Worm (Caenorhabditis elegans) whole organism, young adult: ENCODE measurements around the gene ZK1248.20.

Experiments used
- B0035.1 ChIP-seq: sonication (generic microtip); optimal IDR thresholded peaks from 2 replicates; lab custom pipeline; 2016; ENCODE audit warnings: missing genetic modification characterization, mild to moderate bottlenecking, missing compliant biosample characterization, missing genotype, missing genetic modification reagents
- C17E4.6 ChIP-seq: fragments of 200-800 bp; sonication (Bioruptor generic); IDR thresholded peaks from 2 replicates; pipeline ENCODE4 v1.3.6; 2022; ENCODE audit warnings: missing genetic modification reagents, missing genetic modification characterization, missing compliant biosample characterization
- F37B4.10 ChIP-seq: fragments of 200-800 bp; sonication (Bioruptor generic); IDR thresholded peaks from 2 replicates; pipeline ENCODE4 v1.3.6; 2022; ENCODE audit warnings: missing genetic modification characterization, missing compliant biosample characterization
- F49E8.2 ChIP-seq: sonication (generic microtip); optimal IDR thresholded peaks from 3 replicates; lab custom pipeline; 2017; ENCODE audit warnings: missing genetic modification characterization, mild to moderate bottlenecking, missing compliant biosample characterization, antibody characterized with exemption, moderate library complexity; ENCODE audit not compliant: insufficient read depth
- K11D2.4 ChIP-seq: fragments of 200-800 bp; sonication (Bioruptor generic); IDR thresholded peaks from 2 replicates; pipeline ENCODE4 v1.3.6; 2022; ENCODE audit warnings: missing genetic modification reagents, missing genetic modification characterization, missing compliant biosample characterization
- T26A5.8 ChIP-seq: sonication (generic microtip); optimal IDR thresholded peaks from 2 replicates; lab custom pipeline; 2016; ENCODE audit warnings: missing genetic modification characterization, missing compliant biosample characterization
- Y67H2A.10 ChIP-seq: fragments of 200-800 bp; sonication (Bioruptor generic); conservative IDR thresholded peaks from 2 replicates; pipeline ENCODE4 v1.3.6; 2022; ENCODE audit warnings: missing genetic modification reagents, missing genetic modification characterization, missing compliant biosample characterization
- Y95B8A.8 ChIP-seq: fragments of 200-800 bp; sonication (Bioruptor generic); IDR thresholded peaks from 2 replicates; pipeline ENCODE4 v1.3.6; 2022; ENCODE audit warnings: missing genetic modification reagents, missing genetic modification characterization, missing compliant biosample characterization
- ccch-3 ChIP-seq: fragments of 200-800 bp; sonication (Bioruptor generic); optimal IDR thresholded peaks from 2 replicates; lab custom pipeline; 2018; ENCODE audit warnings: mild to moderate bottlenecking, missing genetic modification characterization, missing compliant biosample characterization
- cebp-1 ChIP-seq, 2 experiments: fragments of 200-800 bp in 1 of 2; sonication (Bioruptor generic) in 1 of 2; sonication (generic microtip) in 1 of 2; IDR thresholded peaks in 1 of 2; optimal IDR thresholded peaks in 1 of 2; 2 replicates each; pipeline versions ENCODE4 v1.3.6 to Lab custom; 2017 to 2022; ENCODE audit warnings: missing compliant biosample characterization in 2 of 2, missing genetic modification characterization in 2 of 2, mild to moderate bottlenecking in 1 of 2, missing genetic modification reagents in 1 of 2, moderate library complexity in 1 of 2
- ceh-40 ChIP-seq: fragments of 200-800 bp; sonication (Bioruptor generic); IDR thresholded peaks from 2 replicates; pipeline ENCODE4 v1.3.6; 2022; ENCODE audit warnings: missing genetic modification characterization, missing compliant biosample characterization
- ceh-79 ChIP-seq: sonication (generic microtip); optimal IDR thresholded peaks from 2 replicates; lab custom pipeline; 2017; ENCODE audit warnings: mild to moderate bottlenecking, missing genetic modification characterization, missing compliant biosample characterization
- ceh-91 ChIP-seq: fragments of 200-800 bp; sonication (Bioruptor generic); IDR thresholded peaks from 2 replicates; pipeline ENCODE4 v1.3.6; 2022; ENCODE audit warnings: missing genetic modification reagents, missing genetic modification characterization, missing compliant biosample characterization
- chd-7 ChIP-seq: sonication (generic microtip); optimal IDR thresholded peaks from 2 replicates; lab custom pipeline; 2016; ENCODE audit warnings: mild to moderate bottlenecking, missing genetic modification characterization, moderate library complexity, missing compliant biosample characterization
- egrh-3 ChIP-seq: fragments of 200-800 bp; sonication (Bioruptor generic); IDR thresholded peaks from 2 replicates; pipeline ENCODE4 v1.3.6; 2022; ENCODE audit warnings: missing genetic modification reagents, missing genetic modification characterization, missing compliant biosample characterization
- hlh-26 ChIP-seq: fragments of 200-800 bp; sonication (Bioruptor generic); conservative IDR thresholded peaks from 2 replicates; pipeline ENCODE4 v1.3.6; 2022; ENCODE audit warnings: missing genetic modification reagents, missing genetic modification characterization, missing compliant biosample characterization
- hmg-1.2 ChIP-seq: fragments of 200-800 bp; sonication (Bioruptor generic); IDR thresholded peaks from 2 replicates; pipeline ENCODE4 v1.3.6; 2022; ENCODE audit warnings: missing genetic modification reagents, missing genetic modification characterization, missing compliant biosample characterization
- hsf-1 ChIP-seq: fragments of 200-800 bp; sonication (Bioruptor generic); IDR thresholded peaks from 2 replicates; pipeline ENCODE4 v1.3.6; 2022; ENCODE audit warnings: missing genetic modification reagents, missing genetic modification characterization, missing compliant biosample characterization
- let-607 ChIP-seq, 2 experiments: fragments of 200-800 bp in 1 of 2; sonication (Bioruptor generic) in 1 of 2; sonication (generic microtip) in 1 of 2; optimal IDR thresholded peaks; 2 replicates each; lab custom pipeline; 2016 to 2018; ENCODE audit warnings: mild to moderate bottlenecking in 2 of 2, missing compliant biosample characterization in 2 of 2, missing genetic modification characterization in 2 of 2, moderate library complexity in 2 of 2, missing genotype in 1 of 2
- lin-26 ChIP-seq: fragments of 200-800 bp; sonication (Bioruptor generic); IDR thresholded peaks from 2 replicates; pipeline ENCODE4 v1.3.6; 2022; ENCODE audit warnings: missing genetic modification reagents, missing genetic modification characterization, missing compliant biosample characterization
- madf-6 ChIP-seq: fragments of 200-800 bp; sonication (Bioruptor generic); IDR thresholded peaks from 2 replicates; pipeline ENCODE4 v1.3.6; 2022; ENCODE audit warnings: missing genetic modification reagents, missing genetic modification characterization, missing compliant biosample characterization
- mes-4 ChIP-seq: sonication (generic microtip); optimal IDR thresholded peaks from 2 replicates; lab custom pipeline; 2016; ENCODE audit warnings: missing genotype, missing genetic modification characterization, missing compliant biosample characterization
- nfya-1 ChIP-seq: sonication (generic microtip); optimal IDR thresholded peaks from 2 replicates; lab custom pipeline; 2017; ENCODE audit warnings: antibody characterized with exemption, missing compliant biosample characterization, missing genetic modification characterization, borderline replicate concordance; ENCODE audit not compliant: insufficient read depth
- nhr-179 ChIP-seq: sonication (generic microtip); optimal IDR thresholded peaks from 2 replicates; lab custom pipeline; 2016; ENCODE audit warnings: mild to moderate bottlenecking, missing genetic modification characterization, missing compliant biosample characterization
- nhr-80 ChIP-seq: sonication (generic microtip); optimal IDR thresholded peaks from 2 replicates; lab custom pipeline; 2016; ENCODE audit warnings: missing genetic modification characterization, missing compliant biosample characterization
- pbrm-1 ChIP-seq: fragments of 200-800 bp; sonication (Bioruptor generic); IDR thresholded peaks from 2 replicates; pipeline ENCODE4 v1.3.6; 2022; ENCODE audit warnings: missing genetic modification reagents, missing genetic modification characterization, missing compliant biosample characterization
- pha-4 ChIP-seq: fragments of 150-350 bp; sonication (generic microtip); optimal IDR thresholded peaks from 2 replicates; lab custom pipeline; 2014; ENCODE audit warnings: missing biosample characterization, missing genetic modification reagents, missing genetic modification characterization
- rec-8 ChIP-seq, 2 experiments: sonication (generic microtip); optimal IDR thresholded peaks; 2 replicates each; lab custom pipeline; 2016; ENCODE audit warnings: mild to moderate bottlenecking in 2 of 2, missing genetic modification characterization in 2 of 2, missing genetic modification reagents in 2 of 2, missing genotype in 2 of 2, missing biosample characterization in 1 of 2, missing compliant biosample characterization in 1 of 2, moderate library complexity in 1 of 2
- ztf-18 ChIP-seq: sonication (generic microtip); optimal IDR thresholded peaks from 2 replicates; lab custom pipeline; 2016; ENCODE audit warnings: missing genotype, mild to moderate bottlenecking, missing genetic modification characterization, missing compliant biosample characterization
- ztf-25 ChIP-seq: fragments of 200-800 bp; sonication (Bioruptor generic); IDR thresholded peaks from 2 replicates; pipeline ENCODE4 v1.3.6; 2022; ENCODE audit warnings: missing genetic modification reagents, missing genetic modification characterization, missing compliant biosample characterization
- ztf-26 ChIP-seq: sonication (generic microtip); optimal IDR thresholded peaks from 2 replicates; lab custom pipeline; 2017; ENCODE audit warnings: missing genetic modification characterization, missing compliant biosample characterization
- ztf-28 ChIP-seq: fragments of 200-800 bp; sonication (Bioruptor generic); IDR thresholded peaks from 2 replicates; pipeline ENCODE4 v1.3.6; 2022; ENCODE audit warnings: missing genetic modification reagents, missing genetic modification characterization, missing compliant biosample characterization
- ztf-3 ChIP-seq: fragments of 200-800 bp; sonication (Bioruptor generic); optimal IDR thresholded peaks from 2 replicates; lab custom pipeline; 2018; ENCODE audit warnings: mild to moderate bottlenecking, missing genetic modification characterization, missing compliant biosample characterization

Gene ZK1248.20

DNA sequence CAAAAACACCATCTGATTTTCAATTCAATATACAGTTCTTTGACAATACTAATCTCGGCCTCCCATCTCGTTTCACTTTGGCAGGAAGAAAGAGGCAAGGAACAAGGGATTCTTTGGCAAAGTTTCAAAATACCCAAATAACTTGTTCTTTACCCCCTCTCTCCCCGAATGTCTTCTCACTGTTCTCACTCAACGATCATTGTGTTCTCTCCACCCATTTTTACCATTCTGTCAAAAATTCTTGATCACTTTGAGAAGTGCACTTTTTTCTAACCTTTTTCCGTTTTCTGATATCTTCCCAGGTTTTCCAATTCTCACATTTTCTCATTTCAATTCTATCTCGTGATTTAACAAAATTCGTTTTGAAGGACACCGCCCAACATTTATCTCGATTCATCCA is 37.7 kb downstream of the ZK1248.20 start, which contains the start of gene H41C03.1:
Gene H41C03.1, plus strand, starts transcription at position 301 of the 400 bp plus-strand sequence.
- TF ChIP-seq C17E4.6 (GFP tag; lab: Robert Waterston, UW) (no peak), F37B4.10 (GFP tag; lab: Robert Waterston, UW) (no peak), K11D2.4 (GFP tag; lab: Robert Waterston, UW) (no peak), ztf-3 (no peak)
- TF ChIP-seq, all 124 proteins: peak for 0

DNA sequence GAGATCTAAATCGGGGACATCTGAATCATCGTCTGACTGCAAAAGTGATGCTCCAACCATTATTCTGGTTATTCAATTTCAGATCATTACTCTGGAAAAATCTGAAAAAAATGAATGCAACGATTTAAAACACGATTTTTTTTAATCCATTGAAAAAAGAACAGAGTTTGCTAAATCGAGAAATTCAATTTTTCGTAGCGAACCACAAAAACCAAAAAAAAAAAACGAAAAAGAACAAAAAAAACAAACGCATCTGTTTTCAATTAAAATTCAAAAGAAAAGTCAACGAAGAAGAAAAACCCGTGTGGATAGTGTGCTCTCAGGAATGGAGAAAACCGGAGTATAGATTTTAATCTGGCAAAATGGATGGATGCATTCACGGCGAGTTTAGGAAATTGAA is 41.9 kb downstream of the ZK1248.20 start, which contains the start of gene F55C12.4:
Gene F55C12.4, minus strand, starts transcription at position 101 of the 400 bp plus-strand sequence.
- TF ChIP-seq let-607 (tag; optimal IDR thresholded peaks at IDR 0.05; lab: Kevin White, UChicago): no peak
- no peak for TF ChIP-seq mes-4 (tag; lab: Kevin White, UChicago)
- no peak for TF ChIP-seq cebp-1 (GFP tag; IDR thresholded peaks at IDR 0.05; lab: Robert Waterston, UW)
- TF ChIP-seq cebp-1 (tag; optimal IDR thresholded peaks at IDR 0.05; lab: Kevin White, UChicago): no peak
- no peak for TF ChIP-seq nhr-80 (tag; lab: Kevin White, UChicago)
- no peak for TF ChIP-seq pha-4 (tag; lab: Kevin White, UChicago)
- no peak for TF ChIP-seq ccch-3 (GFP tag; lab: Kevin White, UChicago)
- no peak for TF ChIP-seq ceh-79
- TF ChIP-seq F49E8.2 (tag; lab: Kevin White, UChicago): no peak
- TF ChIP-seq hmg-1.2: no peak
- no peak for TF ChIP-seq Y95B8A.8 (GFP tag; lab: Robert Waterston, UW)
- TF ChIP-seq madf-6 (GFP tag; lab: Robert Waterston, UW): no peak
- no peak for TF ChIP-seq rec-8 (tag; optimal IDR thresholded peaks at IDR 0.05; lab: Kevin White, UChicago)
- no peak for TF ChIP-seq B0035.1 (tag; lab: Kevin White, UChicago)
- no peak for TF ChIP-seq hlh-26 (GFP tag; lab: Robert Waterston, UW)
- TF ChIP-seq, all 124 proteins: peak for 0

DNA sequence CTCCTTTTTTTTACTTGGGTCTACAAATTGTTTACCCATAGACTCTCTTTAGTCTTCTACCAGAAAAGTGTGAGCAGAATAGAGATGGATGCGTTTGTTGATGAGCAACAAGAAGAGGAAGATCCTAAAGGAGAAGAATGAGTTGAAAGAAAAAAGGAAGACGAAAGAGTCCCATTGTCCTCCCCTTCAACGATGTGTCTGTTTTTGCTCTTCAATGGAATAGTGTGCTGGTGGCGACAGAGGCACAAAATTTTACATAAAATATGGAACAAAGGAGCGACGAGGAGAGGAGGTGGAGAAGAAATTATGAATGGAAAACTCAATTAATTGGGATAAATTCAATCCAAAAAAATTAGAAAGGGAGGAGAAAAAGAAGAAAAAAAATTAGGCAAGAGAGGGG is 44.2 kb downstream of the ZK1248.20 start:
- TF ChIP-seq chd-7 (tag; lab: Kevin White, UChicago) (no peak), pbrm-1 (GFP tag; lab: Robert Waterston, UW) (no peak), ztf-28 (GFP tag; lab: Robert Waterston, UW) (no peak), nfya-1 (tag; lab: Kevin White, UChicago) (no peak), T26A5.8 (tag; lab: Kevin White, UChicago) (no peak), ztf-26 (tag; lab: Kevin White, UChicago) (no peak), ztf-18 (tag; lab: Kevin White, UChicago) (no peak), egrh-3 (GFP tag; lab: Robert Waterston, UW) (no peak), nhr-179 (tag; lab: Kevin White, UChicago) (no peak), Y67H2A.10 (no peak), hsf-1 (GFP tag; lab: Robert Waterston, UW) (no peak), lin-26 (no peak), ztf-25 (GFP tag; lab: Robert Waterston, UW) (no peak), ceh-91 (no peak)
- TF ChIP-seq, all 124 proteins: peak for 0

DNA sequence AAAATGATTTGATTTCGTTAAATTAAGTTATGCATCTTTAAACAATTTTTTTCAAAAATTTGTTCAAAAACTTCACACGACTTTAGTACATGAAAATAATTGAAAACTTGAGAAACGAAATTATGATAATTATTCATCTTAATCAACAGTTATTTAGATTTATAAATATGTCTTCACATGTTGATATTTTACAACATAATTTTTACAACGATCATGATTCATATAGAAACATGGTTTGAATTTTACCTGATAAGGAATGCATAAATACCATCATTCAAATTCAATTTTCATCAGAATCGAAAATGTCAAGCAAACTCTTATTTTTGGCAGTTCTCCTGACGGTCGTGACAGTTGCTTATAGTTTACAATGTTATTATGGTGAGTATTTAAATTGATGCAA is 47.4 kb downstream of the ZK1248.20 start, which contains the start of gene tag-234:
Gene tag-234, plus strand, starts transcription at position 301 of the 400 bp plus-strand sequence.
- TF ChIP-seq nhr-80 (tag; lab: Kevin White, UChicago): peak; percentile 38
- no peak for TF ChIP-seq pha-4 (tag; lab: Kevin White, UChicago)
- TF ChIP-seq ceh-40 (GFP tag; lab: Robert Waterston, UW): no peak
